Worm (Caenorhabditis elegans): ENCODE results near the gene jmjd-1.1.

jmjd-1.1 gene

ce11 chrII:11808979-11809378 is 2.6 kb downstream of the jmjd-1.1 start, which contains the start of gene F43G6.10:
F43G6.10 (plus strand) TSS chrII:11809349.
- no peak for TF ChIP-seq hmg-4 (GFP tag; optimal IDR thresholded peaks at IDR 0.05)
- TF ChIP-seq tbx-37 (GFP tag; conservative IDR thresholded peaks at IDR 0.05), result no peak
- TF ChIP-seq aly-1 (tag; optimal IDR thresholded peaks at IDR 0.05), result no peak
- no peak for TF ChIP-seq scrt-1 (GFP tag; IDR thresholded peaks at IDR 0.05)
- TF ChIP-seq ceh-36 (tag; optimal IDR thresholded peaks at IDR 0.05), result no peak
- TF ChIP-seq B0310.2 (tag; optimal IDR thresholded peaks at IDR 0.05), result no peak
- no peak for TF ChIP-seq F13C5.2 (tag; optimal IDR thresholded peaks at IDR 0.05)
- TF ChIP-seq ets-7 (tag; optimal IDR thresholded peaks at IDR 0.05), result no peak
- no peak for TF ChIP-seq hmbx-1 (tag; optimal IDR thresholded peaks at IDR 0.05)
- no peak for TF ChIP-seq ama-1 (optimal IDR thresholded peaks at IDR 0.05)
- TF ChIP-seq tbx-11 (GFP tag; IDR thresholded peaks at IDR 0.05), result no peak

- TF ChIP-seq ets-7 (tag; optimal IDR thresholded peaks at IDR 0.05) (no peak), tbx-11 (GFP tag; IDR thresholded peaks at IDR 0.05) (no peak), pes-1 (GFP tag; IDR thresholded peaks at IDR 0.05) (no peak), hmbx-1 (tag; optimal IDR thresholded peaks at IDR 0.05) (no peak), ama-1 (optimal IDR thresholded peaks at IDR 0.05) (no peak)
Observed at ce11 chrII:11810436-11810835, 4.1 kb downstream of the jmjd-1.1 start, which contains the start of gene F43G6.7. F43G6.7 (plus strand) TSS chrII:11810790.

ce11 chrII:11811241-11811640 is 4.9 kb downstream of the jmjd-1.1 start:
- TF ChIP-seq ama-1 (optimal IDR thresholded peaks at IDR 0.05), result no peak
- no peak for TF ChIP-seq flt-1 (GFP tag; IDR thresholded peaks at IDR 0.05)
- no peak for TF ChIP-seq hnd-1 (tag; optimal IDR thresholded peaks at IDR 0.05)
- TF ChIP-seq hmg-4 (GFP tag; optimal IDR thresholded peaks at IDR 0.05), result no peak
- TF ChIP-seq ceh-36 (tag; optimal IDR thresholded peaks at IDR 0.05), result no peak
- TF ChIP-seq F13C5.2 (tag; optimal IDR thresholded peaks at IDR 0.05), result no peak
- TF ChIP-seq sea-1 (GFP tag; conservative IDR thresholded peaks at IDR 0.05), result no peak

- peak; percentile 37 for TF ChIP-seq hmg-4 (GFP tag; optimal IDR thresholded peaks at IDR 0.05)
- no peak for TF ChIP-seq ets-7 (tag; optimal IDR thresholded peaks at IDR 0.05)
- TF ChIP-seq hmbx-1 (tag; optimal IDR thresholded peaks at IDR 0.05), result no peak
- no peak for TF ChIP-seq pes-1 (GFP tag; IDR thresholded peaks at IDR 0.05)
- no peak for TF ChIP-seq ama-1 (optimal IDR thresholded peaks at IDR 0.05)
- no peak for TF ChIP-seq scrt-1 (GFP tag; IDR thresholded peaks at IDR 0.05)
Observed at ce11 chrII:11813895-11814369, 7.6 kb downstream of the jmjd-1.1 start, which contains the start of gene F43G6.8. F43G6.8 (minus strand) TSS chrII:11814092.

- no peak for TF ChIP-seq ets-7 (tag; optimal IDR thresholded peaks at IDR 0.05)
- TF ChIP-seq hmbx-1 (tag; optimal IDR thresholded peaks at IDR 0.05), result no peak
- no peak for TF ChIP-seq hnd-1 (tag; optimal IDR thresholded peaks at IDR 0.05)
- no peak for TF ChIP-seq aly-1 (tag; optimal IDR thresholded peaks at IDR 0.05)
- no peak for TF ChIP-seq ama-1 (optimal IDR thresholded peaks at IDR 0.05)
- TF ChIP-seq tbx-11 (GFP tag; IDR thresholded peaks at IDR 0.05), result no peak
- TF ChIP-seq flt-1 (GFP tag; IDR thresholded peaks at IDR 0.05), result no peak
- TF ChIP-seq tbx-37 (GFP tag; conservative IDR thresholded peaks at IDR 0.05), result no peak
- no peak for TF ChIP-seq scrt-1 (GFP tag; IDR thresholded peaks at IDR 0.05)
- TF ChIP-seq pes-1 (GFP tag; IDR thresholded peaks at IDR 0.05), result no peak
- TF ChIP-seq ceh-36 (tag; optimal IDR thresholded peaks at IDR 0.05), result no peak
Observed at ce11 chrII:11816014-11816413, 9.7 kb downstream of the jmjd-1.1 start.

- no peak for TF ChIP-seq scrt-1 (GFP tag; IDR thresholded peaks at IDR 0.05)
- no peak for TF ChIP-seq ama-1 (optimal IDR thresholded peaks at IDR 0.05)
- no peak for TF ChIP-seq F13C5.2 (tag; optimal IDR thresholded peaks at IDR 0.05)
- TF ChIP-seq tbx-11 (GFP tag; IDR thresholded peaks at IDR 0.05), result no peak
- no peak for TF ChIP-seq aly-1 (tag; optimal IDR thresholded peaks at IDR 0.05)
- TF ChIP-seq pes-1 (GFP tag; IDR thresholded peaks at IDR 0.05), result no peak
- no peak for TF ChIP-seq ets-7 (tag; optimal IDR thresholded peaks at IDR 0.05)
- TF ChIP-seq hmbx-1 (tag; optimal IDR thresholded peaks at IDR 0.05), result no peak
- TF ChIP-seq hnd-1 (tag; optimal IDR thresholded peaks at IDR 0.05), result no peak
Observed at ce11 chrII:11816475-11816874, 10.1 kb downstream of the jmjd-1.1 start, which contains the start of gene pap-3. pap-3 (minus strand) TSS chrII:11816575.

- TF ChIP-seq scrt-1 (GFP tag; IDR thresholded peaks at IDR 0.05), result no peak
- TF ChIP-seq F13C5.2 (tag; optimal IDR thresholded peaks at IDR 0.05), result no peak
- TF ChIP-seq aly-1 (tag; optimal IDR thresholded peaks at IDR 0.05), result no peak
Observed at ce11 chrII:11819824-11820223, 13.5 kb downstream of the jmjd-1.1 start, which contains the start of gene Y6D1A.2. Y6D1A.2 (minus strand) TSS chrII:11819924.

- TF ChIP-seq B0310.2 (tag; optimal IDR thresholded peaks at IDR 0.05), result no peak
- TF ChIP-seq pes-1 (GFP tag; IDR thresholded peaks at IDR 0.05), result no peak
- TF ChIP-seq scrt-1 (GFP tag; IDR thresholded peaks at IDR 0.05), result no peak
- TF ChIP-seq flt-1 (GFP tag; IDR thresholded peaks at IDR 0.05), result no peak
- TF ChIP-seq F13C5.2 (tag; optimal IDR thresholded peaks at IDR 0.05), result no peak
- no peak for TF ChIP-seq tra-4 (tag; optimal IDR thresholded peaks at IDR 0.05)
- no peak for TF ChIP-seq sea-1 (GFP tag; conservative IDR thresholded peaks at IDR 0.05)
- TF ChIP-seq tbx-37 (GFP tag; conservative IDR thresholded peaks at IDR 0.05), result no peak
- TF ChIP-seq tbx-11 (GFP tag; IDR thresholded peaks at IDR 0.05), result no peak
- no peak for TF ChIP-seq ceh-13 (GFP tag; optimal IDR thresholded peaks at IDR 0.05)
- TF ChIP-seq ama-1 (optimal IDR thresholded peaks at IDR 0.05), result no peak
- no peak for TF ChIP-seq ceh-36 (tag; optimal IDR thresholded peaks at IDR 0.05)
- TF ChIP-seq hnd-1 (tag; optimal IDR thresholded peaks at IDR 0.05), result no peak
- TF ChIP-seq hmg-4 (GFP tag; optimal IDR thresholded peaks at IDR 0.05), result no peak
- TF ChIP-seq aly-1 (tag; optimal IDR thresholded peaks at IDR 0.05), result no peak
- TF ChIP-seq hmbx-1 (tag; optimal IDR thresholded peaks at IDR 0.05), result no peak
- TF ChIP-seq ets-7 (tag; optimal IDR thresholded peaks at IDR 0.05), result no peak
Observed at ce11 chrII:11823566-11824308, 17.4 kb downstream of the jmjd-1.1 start, which contains the start of gene Y6D1A.1. Y6D1A.1 (minus strand) TSS chrII:11823616.
